Worm (Caenorhabditis elegans) whole organism, L4 larva: ENCODE measurements around the gene nid-1.

ENCODE experiments used
- F10B5.3 ChIP-seq: sonication (generic microtip); optimal IDR thresholded peaks from 2 replicates; lab custom pipeline; 2016; ENCODE audit warnings: mild to moderate bottlenecking, missing genetic modification characterization, missing compliant biosample characterization
- R02D3.7 ChIP-seq: fragments of 150-350 bp; sonication (generic microtip); optimal IDR thresholded peaks from 3 replicates; lab custom pipeline; 2014; ENCODE audit warnings: missing biosample characterization, missing genetic modification characterization
- T20F7.1 ChIP-seq: fragments of 200-800 bp; sonication (Bioruptor generic); optimal IDR thresholded peaks from 2 replicates; lab custom pipeline; 2018; ENCODE audit warnings: mild to moderate bottlenecking, missing genetic modification characterization, missing compliant biosample characterization
- T26A8.4 ChIP-seq: fragments of 200-800 bp; sonication (Bioruptor generic); IDR thresholded peaks from 2 replicates; pipeline ENCODE4 v1.3.6; 2022; ENCODE audit warnings: missing genetic modification characterization, missing compliant biosample characterization
- ZK337.2 ChIP-seq: fragments of 200-800 bp; sonication (Bioruptor generic); IDR thresholded peaks from 2 replicates; pipeline ENCODE4 v1.3.6; 2022; ENCODE audit warnings: missing genetic modification reagents, missing genetic modification characterization, missing compliant biosample characterization
- aly-2 ChIP-seq: sonication (generic microtip); optimal IDR thresholded peaks from 2 replicates; lab custom pipeline; 2018; ENCODE audit warnings: missing biosample characterization, missing genetic modification characterization
- arid-1 ChIP-seq: fragments of 200-800 bp; sonication (Bioruptor generic); conservative IDR thresholded peaks from 2 replicates; pipeline ENCODE4 v1.3.6; 2022; ENCODE audit warnings: missing genetic modification reagents, missing genetic modification characterization, missing compliant biosample characterization
- attf-4 ChIP-seq: sonication (generic microtip); optimal IDR thresholded peaks from 3 replicates; lab custom pipeline; 2017; ENCODE audit warnings: missing biosample characterization, missing genetic modification characterization
- ceh-20 ChIP-seq: fragments of 200-800 bp; sonication (Bioruptor generic); IDR thresholded peaks from 2 replicates; pipeline ENCODE4 v1.3.6; 2022; ENCODE audit warnings: missing genetic modification reagents, missing genetic modification characterization, missing compliant biosample characterization
- ceh-28 ChIP-seq: fragments of 150-350 bp; optimal IDR thresholded peaks from 2 replicates; lab custom pipeline; 2014; ENCODE audit warnings: missing biosample characterization, missing genetic modification reagents, missing genetic modification characterization
- ceh-62 ChIP-seq: sonication (generic microtip); optimal IDR thresholded peaks from 2 replicates; lab custom pipeline; 2017; ENCODE audit warnings: missing biosample characterization, missing genetic modification characterization
- daf-16 ChIP-seq, 3 experiments: sonication (generic microtip); optimal IDR thresholded peaks; 2 replicates each; lab custom pipeline; 2016 to 2017; ENCODE audit warnings: missing genetic modification characterization in 3 of 3, missing genetic modification reagents in 3 of 3, mild to moderate bottlenecking in 2 of 3, missing compliant biosample characterization in 2 of 3, missing biosample characterization in 1 of 3, moderate library complexity in 1 of 3
- dmd-6 ChIP-seq: fragments of 200-800 bp; sonication (Bioruptor generic); IDR thresholded peaks from 2 replicates; pipeline ENCODE4 v1.3.6; 2022; ENCODE audit warnings: missing genetic modification reagents, missing genetic modification characterization, missing compliant biosample characterization
- dmd-8 ChIP-seq: fragments of 200-800 bp; sonication (Bioruptor generic); IDR thresholded peaks from 2 replicates; pipeline ENCODE4 v1.3.6; 2022; ENCODE audit warnings: missing genetic modification characterization, missing compliant biosample characterization
- dpl-1 ChIP-seq: fragments of 150-350 bp; optimal IDR thresholded peaks from 2 replicates; lab custom pipeline; 2014; ENCODE audit warnings: missing biosample characterization, missing genetic modification reagents, missing genetic modification characterization
- dve-1 ChIP-seq: sonication (generic microtip); optimal IDR thresholded peaks from 2 replicates; lab custom pipeline; 2017; ENCODE audit warnings: antibody characterized with exemption, mild to moderate bottlenecking, missing genetic modification characterization, missing compliant biosample characterization; ENCODE audit not compliant: insufficient read depth
- fkh-10 ChIP-seq: fragments of 150-350 bp; optimal IDR thresholded peaks from 2 replicates; lab custom pipeline; 2014; ENCODE audit warnings: missing biosample characterization, missing genetic modification reagents, missing genetic modification characterization
- fos-1 ChIP-seq: fragments of 150-350 bp; optimal IDR thresholded peaks from 2 replicates; lab custom pipeline; 2014; ENCODE audit warnings: missing biosample characterization, missing genetic modification characterization
- hlh-11 ChIP-seq: fragments of 200-800 bp; sonication (Bioruptor generic); optimal IDR thresholded peaks from 2 replicates; lab custom pipeline; 2018; ENCODE audit warnings: mild to moderate bottlenecking, missing genetic modification characterization, missing compliant biosample characterization
- hlh-30 ChIP-seq: sonication (generic microtip); optimal IDR thresholded peaks from 2 replicates; lab custom pipeline; 2017; ENCODE audit warnings: antibody characterized with exemption, mild to moderate bottlenecking, missing genetic modification characterization, missing compliant biosample characterization; ENCODE audit not compliant: insufficient read depth
- jun-1 ChIP-seq: fragments of 150-350 bp; optimal IDR thresholded peaks from 2 replicates; lab custom pipeline; 2014; ENCODE audit warnings: missing biosample characterization, missing genetic modification reagents, missing genetic modification characterization
- lim-7 ChIP-seq: fragments of 200-800 bp; sonication (Bioruptor generic); IDR thresholded peaks from 2 replicates; pipeline ENCODE4 v1.3.6; 2022; ENCODE audit warnings: missing genetic modification characterization, missing compliant biosample characterization
- lin-1 ChIP-seq: fragments of 200-800 bp; sonication (Bioruptor generic); IDR thresholded peaks from 2 replicates; pipeline ENCODE4 v1.3.6; 2022; ENCODE audit warnings: missing genetic modification reagents, missing genetic modification characterization, missing compliant biosample characterization
- lin-13 ChIP-seq: fragments of 150-350 bp; optimal IDR thresholded peaks from 2 replicates; lab custom pipeline; 2014; ENCODE audit warnings: missing biosample characterization, missing genetic modification reagents, missing genetic modification characterization
- lin-29 ChIP-seq: fragments of 200-800 bp; sonication (Bioruptor generic); IDR thresholded peaks from 2 replicates; pipeline ENCODE4 v1.3.6; 2022; ENCODE audit warnings: missing genetic modification reagents, missing genetic modification characterization, missing compliant biosample characterization
- lsy-2 ChIP-seq, 2 experiments: fragments of 150-350 bp in 1 of 2; sonication (generic microtip) in 1 of 2; optimal IDR thresholded peaks; 2 replicates each; lab custom pipeline; 2014 to 2017; ENCODE audit warnings: missing biosample characterization in 2 of 2, missing genetic modification characterization in 2 of 2
- mdt-29 ChIP-seq: fragments of 200-800 bp; sonication (Bioruptor generic); IDR thresholded peaks from 2 replicates; pipeline ENCODE4 v1.3.6; 2022; ENCODE audit warnings: missing genetic modification reagents, missing genetic modification characterization, missing compliant biosample characterization
- nhr-10 ChIP-seq: fragments of 150-350 bp; optimal IDR thresholded peaks from 2 replicates; lab custom pipeline; 2014; ENCODE audit warnings: missing biosample characterization, missing genetic modification characterization
- nhr-11 ChIP-seq: fragments of 150-350 bp; optimal IDR thresholded peaks from 2 replicates; lab custom pipeline; 2014; ENCODE audit warnings: missing biosample characterization, missing genetic modification characterization
- nhr-111 ChIP-seq: fragments of 200-800 bp; sonication (Bioruptor generic); optimal IDR thresholded peaks from 2 replicates; lab custom pipeline; 2018; ENCODE audit warnings: mild to moderate bottlenecking, missing genetic modification characterization, missing compliant biosample characterization
- nhr-28 ChIP-seq: fragments of 150-350 bp; optimal IDR thresholded peaks from 2 replicates; lab custom pipeline; 2014; ENCODE audit warnings: missing biosample characterization, missing genetic modification characterization
- nhr-6 ChIP-seq: fragments of 150-350 bp; optimal IDR thresholded peaks from 2 replicates; lab custom pipeline; 2014; ENCODE audit warnings: missing biosample characterization, missing genetic modification characterization
- nhr-77 ChIP-seq: fragments of 150-350 bp; optimal IDR thresholded peaks from 2 replicates; lab custom pipeline; 2014; ENCODE audit warnings: missing biosample characterization, missing genetic modification characterization
- php-3 ChIP-seq: fragments of 200-800 bp; sonication (Bioruptor generic); IDR thresholded peaks from 2 replicates; pipeline ENCODE4 v1.3.6; 2022; ENCODE audit warnings: missing genetic modification reagents, missing genetic modification characterization, missing compliant biosample characterization
- pqm-1 ChIP-seq: sonication (generic microtip); optimal IDR thresholded peaks from 2 replicates; lab custom pipeline; 2017; ENCODE audit warnings: missing biosample characterization, missing genetic modification characterization
- sdz-12 ChIP-seq: fragments of 200-800 bp; sonication (Bioruptor generic); optimal IDR thresholded peaks from 2 replicates; lab custom pipeline; 2018; ENCODE audit warnings: mild to moderate bottlenecking, missing genetic modification characterization, missing compliant biosample characterization
- set-16 ChIP-seq: fragments of 200-800 bp; sonication (Bioruptor generic); IDR thresholded peaks from 2 replicates; pipeline ENCODE4 v1.3.6; 2022; ENCODE audit warnings: missing genetic modification reagents, missing genetic modification characterization, missing compliant biosample characterization
- snpc-4 ChIP-seq: fragments of 150-350 bp; optimal IDR thresholded peaks from 2 replicates; lab custom pipeline; 2014; ENCODE audit warnings: missing biosample characterization, missing genetic modification characterization
- tra-1 ChIP-seq: fragments of 200-800 bp; sonication (Bioruptor generic); IDR thresholded peaks from 2 replicates; pipeline ENCODE4 v1.3.6; 2022; ENCODE audit warnings: missing genetic modification reagents, missing genetic modification characterization, missing compliant biosample characterization
- unc-62 ChIP-seq, 3 experiments: fragments of 150-350 bp in 1 of 3; sonication (generic microtip); optimal IDR thresholded peaks in 2 of 3; peaks in 1 of 3; 1 replicate in 1 of 3; 2 replicates in 2 of 3; lab custom pipeline; 2014 to 2017; ENCODE audit warnings: missing biosample characterization in 3 of 3, missing genetic modification characterization in 3 of 3, missing genetic modification reagents in 3 of 3, missing genotype in 1 of 3
- zfp-3 ChIP-seq: fragments of 200-800 bp; sonication (Bioruptor generic); conservative IDR thresholded peaks from 2 replicates; pipeline ENCODE4 v1.3.6; 2022; ENCODE audit warnings: missing genetic modification reagents, missing genetic modification characterization, missing compliant biosample characterization
- zip-11 ChIP-seq: fragments of 200-800 bp; sonication (Bioruptor generic); IDR thresholded peaks from 2 replicates; pipeline ENCODE4 v1.3.6; 2022; ENCODE audit warnings: missing genetic modification characterization, missing compliant biosample characterization

The nid-1 gene

ce11 chrV:12909544-12910157 lies at the start of gene nid-1:
Gene nid-1, plus strand, starts transcription at chrV:12910107.
- TF ChIP-seq dmd-6 (GFP tag; lab: Robert Waterston, UW) (peak; percentile 76), nhr-11 (no peak), aly-2 (tag; lab: Kevin White, UChicago) (no peak), unc-62 (GFP tag; optimal IDR thresholded peaks at IDR 0.05 in 1 of 2; lab: Kevin White, UChicago) (peak in 1 of 2 experiments; percentile 29), unc-62 (tag; optimal IDR thresholded peaks at IDR 0.05; lab: Kevin White, UChicago) (no peak), hlh-30 (tag; lab: Kevin White, UChicago) (no peak), zip-11 (no peak), nhr-6 (tag; lab: Kevin White, UChicago) (no peak), arid-1 (GFP tag; lab: Robert Waterston, UW) (no peak), tra-1 (GFP tag; lab: Robert Waterston, UW) (no peak), daf-16 (GFP tag; optimal IDR thresholded peaks at IDR 0.05; lab: Kevin White, UChicago) (no peak), daf-16 (tag; optimal IDR thresholded peaks at IDR 0.05; lab: Kevin White, UChicago) (peak; percentile 96), hlh-11 (tag; lab: Kevin White, UChicago) (peak; percentile 64), F10B5.3 (tag; lab: Kevin White, UChicago) (no peak), nhr-28 (tag; lab: Kevin White, UChicago) (peak; percentile 51), jun-1 (tag; lab: Kevin White, UChicago) (no peak), T20F7.1 (GFP tag; lab: Kevin White, UChicago) (no peak), R02D3.7 (tag; lab: Kevin White, UChicago) (no peak), pqm-1 (tag; lab: Kevin White, UChicago) (peak; percentile 51), lim-7 (no peak), php-3 (GFP tag; lab: Robert Waterston, UW) (peak; percentile 93), sdz-12 (GFP tag; lab: Kevin White, UChicago) (no peak), ZK337.2 (no peak), set-16 (GFP tag; lab: Robert Waterston, UW) (no peak), nhr-111 (no peak), attf-4 (tag; lab: Kevin White, UChicago) (no peak), ceh-28 (tag; lab: Kevin White, UChicago) (no peak), T26A8.4 (GFP tag; lab: Robert Waterston, UW) (no peak), snpc-4 (tag; lab: Kevin White, UChicago) (no peak), dmd-8 (GFP tag; lab: Robert Waterston, UW) (no peak), lin-13 (no peak), dve-1 (tag; lab: Kevin White, UChicago) (peak; percentile 67), ceh-20 (GFP tag; lab: Robert Waterston, UW) (0 out of 2 replicates have a peak, but pooled peaks have one; percentile 41), dpl-1 (GFP tag; lab: Kevin White, UChicago) (no peak), lsy-2 (tag; optimal IDR thresholded peaks at IDR 0.05; lab: Kevin White, UChicago) (no peak), fos-1 (tag; lab: Kevin White, UChicago) (no peak), fkh-10 (no peak), lin-29 (GFP tag; lab: Robert Waterston, UW) (no peak), nhr-77 (tag; lab: Kevin White, UChicago) (peak; percentile 16), lin-1 (GFP tag; lab: Robert Waterston, UW) (no peak), nhr-10 (tag; lab: Kevin White, UChicago) (no peak), zfp-3 (GFP tag; lab: Robert Waterston, UW) (no peak), mdt-29 (no peak), ceh-62 (no peak)
- TF ChIP-seq, all 104 proteins: peak for 10
